Worm (Caenorhabditis elegans) whole organism, L1 larva: Measurements from ENCODE around the gene nsph-3.2.

Source experiments
- C04F5.9 ChIP-seq: sonication (generic microtip); optimal IDR thresholded peaks from 2 replicates; lab custom pipeline; 2016; ENCODE audit warnings: missing genetic modification characterization, missing compliant biosample characterization
- blmp-1 ChIP-seq: fragments of 150-350 bp; optimal IDR thresholded peaks from 2 replicates; lab custom pipeline; 2014; ENCODE audit warnings: missing biosample characterization, missing genetic modification characterization
- ces-1 ChIP-seq: fragments of 150-350 bp; optimal IDR thresholded peaks from 2 replicates; lab custom pipeline; 2014; ENCODE audit warnings: missing biosample characterization, missing genetic modification reagents, missing genetic modification characterization
- dpl-1 ChIP-seq, 3 experiments: fragments of 150-350 bp in 2 of 3; sonication (generic microtip) in 1 of 3; optimal IDR thresholded peaks; 2 replicates each; lab custom pipeline; 2014 to 2017; ENCODE audit warnings: missing biosample characterization in 3 of 3, missing genetic modification characterization in 3 of 3, missing genetic modification reagents in 3 of 3
- elt-3 ChIP-seq, 6 experiments: fragments of 150-350 bp in 1 of 6; sonication (generic microtip); optimal IDR thresholded peaks; 2 replicates each; lab custom pipeline; 2017 to 2018; ENCODE audit warnings: missing biosample characterization in 6 of 6, missing genetic modification characterization in 6 of 6, inconsistent platforms in 1 of 6
- fos-1 ChIP-seq: fragments of 150-350 bp; optimal IDR thresholded peaks from 2 replicates; lab custom pipeline; 2014; ENCODE audit warnings: missing biosample characterization, missing genetic modification characterization
- mdl-1 ChIP-seq, 2 experiments: fragments of 150-350 bp; optimal IDR thresholded peaks; 2 replicates each; lab custom pipeline; 2014 to 2017; ENCODE audit warnings: missing biosample characterization in 2 of 2, missing genetic modification characterization in 2 of 2, inconsistent platforms in 1 of 2
- snpc-4 ChIP-seq: fragments of 150-350 bp; optimal IDR thresholded peaks from 2 replicates; lab custom pipeline; 2014; ENCODE audit warnings: missing biosample characterization, missing genetic modification characterization

DNA sequence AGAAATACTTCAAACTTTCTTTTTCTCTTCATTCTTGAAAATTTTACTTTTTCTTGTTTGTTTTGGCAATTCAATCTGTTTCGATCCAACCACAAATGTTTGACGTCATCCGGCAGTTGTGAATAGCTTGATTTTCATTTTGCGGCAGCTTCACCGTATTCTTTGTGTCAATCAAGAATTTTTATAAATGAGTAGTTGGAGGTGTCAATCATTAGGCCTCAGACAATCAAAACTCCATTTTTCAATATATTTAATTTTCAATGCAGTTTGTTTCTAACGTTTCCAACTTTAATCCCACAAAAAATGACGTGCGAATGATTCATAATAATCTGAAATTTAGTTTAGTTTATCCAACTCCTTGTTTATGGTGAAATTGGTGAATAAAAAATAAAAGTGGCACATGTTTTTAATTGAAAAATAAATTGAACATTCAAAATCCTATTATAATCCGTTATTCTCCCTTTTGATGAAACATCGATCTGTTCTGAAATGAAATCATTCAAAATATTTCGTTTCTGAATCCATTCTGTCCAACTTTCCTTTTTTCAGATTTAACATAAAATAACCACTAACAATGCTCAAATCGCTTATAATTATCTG is 44.9 kb downstream of the nsph-3.2 start, which contains the start of gene ttr-53:
- TF ChIP-seq fos-1 (tag; lab: Kevin White, UChicago) (no peak), mdl-1 (tag; optimal IDR thresholded peaks at IDR 0.05; lab: Kevin White, UChicago) (no peak), dpl-1 (GFP tag; optimal IDR thresholded peaks at IDR 0.05; lab: Kevin White, UChicago) (no peak), ces-1 (GFP tag; lab: Kevin White, UChicago) (no peak), elt-3 (tag; optimal IDR thresholded peaks at IDR 0.05; lab: Kevin White, UChicago) (no peak), snpc-4 (tag; lab: Kevin White, UChicago) (no peak), C04F5.9 (tag; lab: Kevin White, UChicago) (no peak), blmp-1 (tag; lab: Kevin White, UChicago) (no peak)
